Fruit fly (Drosophila melanogaster) whole organism, prepupa: ENCODE data around the gene Cftr.

ENCODE experiments used
- Blimp-1 ChIP-seq: fragments of 200-800 bp; sonication (Bioruptor generic); optimal IDR thresholded peaks from 3 replicates; lab custom pipeline; 2017; ENCODE audit warnings: missing biosample characterization, missing genetic modification characterization, mild to moderate bottlenecking, moderate library complexity, missing genetic modification reagents
- CG10669 ChIP-seq: fragments of 200-800 bp; sonication (Bioruptor generic); optimal IDR thresholded peaks from 3 replicates; lab custom pipeline; 2018; ENCODE audit warnings: missing biosample characterization, mild to moderate bottlenecking, missing genetic modification characterization, moderate library complexity
- CG11294 ChIP-seq: fragments of 200-800 bp; sonication (Bioruptor generic); IDR thresholded peaks from 2 replicates; pipeline ENCODE4 v1.3.6; 2022; ENCODE audit warnings: missing biosample characterization, missing genetic modification characterization
- CG11902 ChIP-seq: fragments of 200-800 bp; sonication (Bioruptor generic); optimal IDR thresholded peaks from 3 replicates; lab custom pipeline; 2016; ENCODE audit warnings: missing biosample characterization, missing genetic modification characterization
- CG1621 ChIP-seq: fragments of 200-800 bp; sonication (Bioruptor generic); optimal IDR thresholded peaks from 3 replicates; lab custom pipeline; 2018; ENCODE audit warnings: missing biosample characterization, mild to moderate bottlenecking, missing genetic modification characterization
- CG3032 ChIP-seq: fragments of 200-800 bp; optimal IDR thresholded peaks from 2 replicates; lab custom pipeline; 2019; ENCODE audit warnings: missing biosample characterization, mild to moderate bottlenecking, missing genetic modification characterization, moderate library complexity
- CG31627 ChIP-seq: fragments of 200-800 bp; sonication (Bioruptor generic); optimal IDR thresholded peaks from 3 replicates; lab custom pipeline; 2016; ENCODE audit warnings: missing biosample characterization, missing genetic modification characterization
- CG34406 ChIP-seq: fragments of 200-800 bp; sonication (Bioruptor generic); optimal IDR thresholded peaks from 3 replicates; lab custom pipeline; 2016; ENCODE audit warnings: missing biosample characterization, missing genetic modification characterization
- CG4318 ChIP-seq: fragments of 200-800 bp; sonication (Bioruptor generic); optimal IDR thresholded peaks from 3 replicates; lab custom pipeline; 2017; ENCODE audit warnings: missing biosample characterization, mild to moderate bottlenecking, missing genetic modification characterization
- CG6808 ChIP-seq: fragments of 200-800 bp; sonication (Bioruptor generic); optimal IDR thresholded peaks from 3 replicates; lab custom pipeline; 2017; ENCODE audit warnings: missing biosample characterization, missing genetic modification characterization, mild to moderate bottlenecking, moderate library complexity, missing genetic modification reagents
- Eip78C ChIP-seq: fragments of 200-800 bp; sonication (Bioruptor generic); peaks from one replicate; lab custom pipeline; 2016; ENCODE audit warnings: missing biosample characterization, missing genetic modification characterization
- Ets96B ChIP-seq: fragments of 200-800 bp; optimal IDR thresholded peaks from 2 replicates; lab custom pipeline; 2019; ENCODE audit warnings: missing biosample characterization, mild to moderate bottlenecking, missing genetic modification characterization, moderate library complexity
- Hr39 ChIP-seq: fragments of 200-800 bp; sonication (Bioruptor generic); optimal IDR thresholded peaks from 2 replicates; lab custom pipeline; 2016; ENCODE audit warnings: missing biosample characterization, missing genetic modification characterization
- Hr4 ChIP-seq: fragments of 200-800 bp; sonication (Bioruptor generic); optimal IDR thresholded peaks from 3 replicates; lab custom pipeline; 2016; ENCODE audit warnings: missing biosample characterization, missing genetic modification characterization
- Lpt ChIP-seq: fragments of 200-800 bp; sonication (Bioruptor generic); optimal IDR thresholded peaks from 3 replicates; lab custom pipeline; 2016; ENCODE audit warnings: missing biosample characterization, missing genetic modification characterization
- Met ChIP-seq: fragments of 200-800 bp; sonication (Bioruptor generic); optimal IDR thresholded peaks from 3 replicates; lab custom pipeline; 2016; ENCODE audit warnings: missing biosample characterization, missing genetic modification characterization
- Smox ChIP-seq: fragments of 200-800 bp; sonication (Bioruptor generic); optimal IDR thresholded peaks from 3 replicates; lab custom pipeline; 2016; ENCODE audit warnings: missing biosample characterization, missing genetic modification characterization
- acj6 ChIP-seq: fragments of 200-800 bp; sonication (Bioruptor generic); optimal IDR thresholded peaks from 3 replicates; lab custom pipeline; 2016; ENCODE audit warnings: missing biosample characterization, missing genetic modification characterization
- cyc ChIP-seq: fragments of 200-800 bp; sonication (Bioruptor generic); optimal IDR thresholded peaks from 3 replicates; lab custom pipeline; 2016; ENCODE audit warnings: missing biosample characterization, missing genetic modification characterization
- dac ChIP-seq: fragments of 200-800 bp; sonication (Bioruptor generic); optimal IDR thresholded peaks from 2 replicates; lab custom pipeline; 2017; ENCODE audit warnings: missing biosample characterization, mild to moderate bottlenecking, missing genetic modification characterization
- dsx ChIP-seq: fragments of 200-800 bp; optimal IDR thresholded peaks from 3 replicates; lab custom pipeline; 2019; ENCODE audit warnings: missing biosample characterization, mild to moderate bottlenecking, missing genetic modification characterization, moderate library complexity; ENCODE audit not compliant: poor library complexity, severe bottlenecking
- esn ChIP-seq: fragments of 200-800 bp; sonication (Bioruptor generic); optimal IDR thresholded peaks from 2 replicates; lab custom pipeline; 2016; ENCODE audit warnings: missing biosample characterization, mild to moderate bottlenecking, missing genetic modification characterization, moderate library complexity
- fd59A ChIP-seq: fragments of 200-800 bp; sonication (Bioruptor generic); optimal IDR thresholded peaks from 2 replicates; lab custom pipeline; 2017; ENCODE audit warnings: missing biosample characterization, mild to moderate bottlenecking, missing genetic modification characterization, missing genetic modification reagents
- salr ChIP-seq, 2 experiments: fragments of 200-800 bp; sonication (Bioruptor generic); optimal IDR thresholded peaks; 3 replicates each; lab custom pipeline; 2016 to 2018; ENCODE audit warnings: missing biosample characterization in 2 of 2, missing genetic modification characterization in 2 of 2, mild to moderate bottlenecking in 1 of 2
- spab ChIP-seq: fragments of 200-800 bp; sonication (Bioruptor generic); optimal IDR thresholded peaks from 2 replicates; lab custom pipeline; 2017; ENCODE audit warnings: missing biosample characterization, mild to moderate bottlenecking, missing genetic modification characterization, missing genetic modification reagents
- svp ChIP-seq: fragments of 200-800 bp; sonication (Bioruptor generic); peaks from one replicate; lab custom pipeline; 2016; ENCODE audit warnings: missing biosample characterization, missing genetic modification characterization
- topi ChIP-seq: fragments of 200-800 bp; sonication (Bioruptor generic); optimal IDR thresholded peaks from 3 replicates; lab custom pipeline; 2016; ENCODE audit warnings: missing biosample characterization, missing genetic modification characterization
- vri ChIP-seq: fragments of 200-800 bp; sonication (Bioruptor generic); optimal IDR thresholded peaks from 3 replicates; lab custom pipeline; 2016; ENCODE audit warnings: missing biosample characterization, mild to moderate bottlenecking, missing genetic modification characterization

Cftr gene

dm6 chr3R:24525983-24526661 lies 17.6 kb downstream of the Cftr start (continued):
- TF ChIP-seq Lpt (GFP tag; lab: Kevin White, UChicago) (peak; percentile 23), CG6808 (GFP tag; lab: Kevin White, UChicago) (no peak)
- TF ChIP-seq, all 60 proteins: peak for 9

dm6 chr3R:24524426-24524974 lies 19.2 kb downstream of the Cftr start, which contains the start of gene Jhbp12:
Jhbp12 (plus strand) TSS chr3R:24524794.
- no peak for TF ChIP-seq Hr4
- peak; percentile 34 for TF ChIP-seq Eip78C (GFP tag; lab: Kevin White, UChicago)
- peak; percentile 41 for TF ChIP-seq Blimp-1 (GFP tag; lab: Kevin White, UChicago)
- no peak for TF ChIP-seq dac

- no peak for TF ChIP-seq CG4318
- no peak for TF ChIP-seq CG11294 (GFP tag; lab: Robert Waterston, UW)
- no peak for TF ChIP-seq salr (GFP tag; optimal IDR thresholded peaks at IDR 0.05; lab: Kevin White, UChicago)
- no peak for TF ChIP-seq dsx (GFP tag; lab: Kevin White, UChicago)
- no peak for TF ChIP-seq vri
- no peak for TF ChIP-seq fd59A (GFP tag; lab: Kevin White, UChicago)
- TF ChIP-seq CG1621 (tag; lab: Kevin White, UChicago): no peak
- no peak for TF ChIP-seq spab (GFP tag; lab: Kevin White, UChicago)
- TF ChIP-seq Ets96B: no peak
These were observed 20.1 kb downstream of the Cftr start, which contains the start of gene CG13622 for dm6 chr3R:24523578-24523977. CG13622 (minus strand) TSS chr3R:24523678.

dm6 chr3R:24521313-24521712 lies 22.4 kb downstream of the Cftr start:
- no peak for TF ChIP-seq acj6 (GFP tag; lab: Kevin White, UChicago)
- TF ChIP-seq Smox (GFP tag; lab: Kevin White, UChicago): no peak
- TF ChIP-seq CG11902 (GFP tag; lab: Kevin White, UChicago): no peak
- TF ChIP-seq CG31627 (GFP tag; lab: Kevin White, UChicago): no peak
- no peak for TF ChIP-seq Met (GFP tag; lab: Kevin White, UChicago)
- TF ChIP-seq, all 60 proteins: peak for 0

dm6 chr3R:24518150-24518580 lies 25.5 kb downstream of the Cftr start, which contains the start of gene Pp1alpha-96A:
Pp1alpha-96A (plus strand) TSS chr3R:24518270.
- no peak for TF ChIP-seq CG10669 (GFP tag; lab: Kevin White, UChicago)
- peak; percentile 39 for TF ChIP-seq vri
- TF ChIP-seq esn (GFP tag; lab: Kevin White, UChicago): no peak
- no peak for TF ChIP-seq CG34406 (GFP tag; lab: Kevin White, UChicago)
- peak; percentile 44 for TF ChIP-seq svp (GFP tag; lab: Kevin White, UChicago)
- peak; percentile 64 for TF ChIP-seq CG1621 (tag; lab: Kevin White, UChicago)
- no peak for TF ChIP-seq spab (GFP tag; lab: Kevin White, UChicago)
- TF ChIP-seq Smox (GFP tag; lab: Kevin White, UChicago): peak; percentile 2
- peak; percentile 25 for TF ChIP-seq topi (GFP tag; lab: Kevin White, UChicago)
- peak; percentile 10 for TF ChIP-seq Hr39 (GFP tag; lab: Kevin White, UChicago)
- TF ChIP-seq CG3032 (tag; lab: Kevin White, UChicago): no peak
- peak; percentile 8 for TF ChIP-seq cyc
- peak; percentile 15 for TF ChIP-seq CG31627 (GFP tag; lab: Kevin White, UChicago)
- TF ChIP-seq fd59A (GFP tag; lab: Kevin White, UChicago): no peak
